Worm (Caenorhabditis elegans) whole organism, mixed stage, embryonic: ENCODE data around the gene srz-74.

Experiments
- drap-1 ChIP-seq: fragments of 200-800 bp; sonication (Bioruptor generic); optimal IDR thresholded peaks from 3 replicates; lab custom pipeline; 2018; ENCODE audit warnings: mild to moderate bottlenecking, missing genetic modification characterization, missing compliant biosample characterization
- nhr-28 ChIP-seq: fragments of 150-350 bp; optimal IDR thresholded peaks from 2 replicates; lab custom pipeline; 2014; ENCODE audit warnings: missing biosample characterization, missing genetic modification characterization
- unc-62 ChIP-seq: fragments of 150-350 bp; optimal IDR thresholded peaks from 2 replicates; lab custom pipeline; 2014; ENCODE audit warnings: missing biosample characterization, missing genetic modification reagents, missing genetic modification characterization

DNA sequence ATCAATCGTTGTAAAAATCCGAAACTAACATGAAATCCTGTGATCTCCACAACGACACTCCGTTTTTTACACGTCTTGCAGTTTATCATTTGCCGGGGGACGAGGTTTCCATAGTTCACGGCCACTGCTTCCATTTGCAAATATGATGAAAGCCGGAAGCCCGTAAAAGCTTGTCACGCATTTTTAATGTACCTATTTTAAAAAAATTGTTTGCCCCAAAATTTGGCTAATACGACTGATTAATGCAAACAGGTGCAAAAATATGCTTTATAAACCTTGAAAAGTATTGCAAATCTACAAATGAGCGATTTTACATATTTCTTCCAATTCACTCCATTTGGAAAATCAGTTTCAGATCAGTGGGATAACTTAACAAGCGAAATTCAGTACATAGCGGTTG is 8.4 kb upstream of the srz-74 start, which contains the start of gene srz-61:
- no peak for TF ChIP-seq nhr-28
- TF ChIP-seq drap-1 (GFP tag; lab: Kevin White, UChicago) = no peak
- TF ChIP-seq unc-62 (GFP tag; lab: Kevin White, UChicago) = no peak
